Worm (Caenorhabditis elegans) whole organism, L2 larva: Measurements from ENCODE around the gene nlp-52.

ENCODE experiments used
- C34F6.9 ChIP-seq: fragments of 150-350 bp; optimal IDR thresholded peaks from 2 replicates; lab custom pipeline; 2014; ENCODE audit warnings: missing biosample characterization, missing genetic modification characterization
- F13H6.1 ChIP-seq: sonication (generic microtip); optimal IDR thresholded peaks from 2 replicates; lab custom pipeline; 2016; ENCODE audit warnings: missing genetic modification characterization, missing compliant biosample characterization
- R02D3.7 ChIP-seq: fragments of 150-350 bp; optimal IDR thresholded peaks from 2 replicates; lab custom pipeline; 2014; ENCODE audit warnings: missing biosample characterization, missing genetic modification characterization
- Y55F3AM.14 ChIP-seq: fragments of 200-800 bp; sonication (Bioruptor generic); optimal IDR thresholded peaks from 2 replicates; lab custom pipeline; 2018; ENCODE audit warnings: mild to moderate bottlenecking, missing genetic modification characterization, missing compliant biosample characterization
- ZK546.5 ChIP-seq: sonication (generic microtip); optimal IDR thresholded peaks from 2 replicates; lab custom pipeline; 2017; ENCODE audit warnings: missing biosample characterization, missing genetic modification characterization
- alr-1 ChIP-seq: fragments of 150-350 bp; optimal IDR thresholded peaks from 2 replicates; lab custom pipeline; 2014; ENCODE audit warnings: missing biosample characterization, missing genetic modification characterization
- aly-2 ChIP-seq: fragments of 150-350 bp; optimal IDR thresholded peaks from 2 replicates; lab custom pipeline; 2014; ENCODE audit warnings: missing biosample characterization, missing genetic modification characterization
- blmp-1 ChIP-seq: sonication (generic microtip); optimal IDR thresholded peaks from 2 replicates; lab custom pipeline; 2017; ENCODE audit warnings: missing genetic modification characterization, mild to moderate bottlenecking, missing compliant biosample characterization, antibody characterized with exemption, moderate library complexity; ENCODE audit not compliant: insufficient read depth
- ceh-16 ChIP-seq: fragments of 150-350 bp; optimal IDR thresholded peaks from 2 replicates; lab custom pipeline; 2014; ENCODE audit warnings: missing biosample characterization, missing genetic modification characterization
- ceh-82 ChIP-seq: fragments of 150-350 bp; optimal IDR thresholded peaks from 2 replicates; lab custom pipeline; 2014; ENCODE audit warnings: missing biosample characterization, missing genetic modification characterization
- crh-2 ChIP-seq: sonication (generic microtip); optimal IDR thresholded peaks from 2 replicates; lab custom pipeline; 2017; ENCODE audit warnings: missing biosample characterization, missing genetic modification characterization
- egl-27 ChIP-seq: sonication (generic microtip); optimal IDR thresholded peaks from 3 replicates; lab custom pipeline; 2017; ENCODE audit warnings: missing biosample characterization, missing genetic modification reagents, missing genetic modification characterization
- elt-1 ChIP-seq: fragments of 150-350 bp; optimal IDR thresholded peaks from 2 replicates; lab custom pipeline; 2014; ENCODE audit warnings: missing biosample characterization, missing genetic modification characterization
- elt-3 ChIP-seq: sonication (generic microtip); optimal IDR thresholded peaks from 2 replicates; lab custom pipeline; 2017; ENCODE audit warnings: missing biosample characterization, missing genetic modification characterization
- fos-1 ChIP-seq: fragments of 150-350 bp; optimal IDR thresholded peaks from 2 replicates; lab custom pipeline; 2014; ENCODE audit warnings: missing biosample characterization, missing genetic modification characterization
- lin-11 ChIP-seq: fragments of 150-350 bp; sonication (generic microtip); optimal IDR thresholded peaks from 2 replicates; lab custom pipeline; 2014; ENCODE audit warnings: missing biosample characterization, missing genetic modification characterization, inconsistent platforms, mixed read lengths
- lin-13 ChIP-seq: fragments of 150-350 bp; optimal IDR thresholded peaks from 2 replicates; lab custom pipeline; 2014; ENCODE audit warnings: missing biosample characterization, missing genetic modification reagents, missing genetic modification characterization
- mab-5 ChIP-seq: fragments of 150-350 bp; optimal IDR thresholded peaks from 2 replicates; lab custom pipeline; 2014; ENCODE audit warnings: missing biosample characterization, missing genetic modification characterization
- mbf-1 ChIP-seq: sonication (generic microtip); optimal IDR thresholded peaks from 2 replicates; lab custom pipeline; 2017; ENCODE audit warnings: missing biosample characterization, missing genetic modification characterization
- nhr-10 ChIP-seq: sonication (generic microtip); optimal IDR thresholded peaks from 2 replicates; lab custom pipeline; 2017; ENCODE audit warnings: missing biosample characterization, missing genetic modification characterization
- nhr-12 ChIP-seq: fragments of 150-350 bp; optimal IDR thresholded peaks from 2 replicates; lab custom pipeline; 2014; ENCODE audit warnings: missing biosample characterization, missing genetic modification characterization
- nhr-129 ChIP-seq: fragments of 150-350 bp; optimal IDR thresholded peaks from 2 replicates; lab custom pipeline; 2014; ENCODE audit warnings: missing biosample characterization, missing genetic modification characterization
- nhr-21 ChIP-seq: fragments of 150-350 bp; optimal IDR thresholded peaks from 2 replicates; lab custom pipeline; 2014; ENCODE audit warnings: missing biosample characterization, missing genetic modification characterization
- nhr-23 ChIP-seq: fragments of 150-350 bp; optimal IDR thresholded peaks from 2 replicates; lab custom pipeline; 2014; ENCODE audit warnings: missing biosample characterization, missing genetic modification reagents, missing genetic modification characterization
- nhr-237 ChIP-seq: fragments of 150-350 bp; optimal IDR thresholded peaks from 2 replicates; lab custom pipeline; 2014; ENCODE audit warnings: missing biosample characterization, missing genetic modification characterization
- nhr-25 ChIP-seq: fragments of 150-350 bp; sonication (generic microtip); optimal IDR thresholded peaks from 3 replicates; lab custom pipeline; 2014; ENCODE audit warnings: missing biosample characterization, missing genetic modification characterization
- nhr-6 ChIP-seq: fragments of 150-350 bp; optimal IDR thresholded peaks from 2 replicates; lab custom pipeline; 2014; ENCODE audit warnings: missing biosample characterization, missing genetic modification characterization
- nhr-77 ChIP-seq: fragments of 150-350 bp; optimal IDR thresholded peaks from 2 replicates; lab custom pipeline; 2014; ENCODE audit warnings: missing biosample characterization, missing genetic modification characterization
- peb-1 ChIP-seq: fragments of 150-350 bp; optimal IDR thresholded peaks from 2 replicates; lab custom pipeline; 2014; ENCODE audit warnings: missing biosample characterization, missing genetic modification characterization
- sem-4 ChIP-seq: fragments of 150-350 bp; optimal IDR thresholded peaks from 2 replicates; lab custom pipeline; 2014; ENCODE audit warnings: missing biosample characterization, missing genetic modification reagents, missing genetic modification characterization
- sma-3 ChIP-seq: sonication (generic microtip); optimal IDR thresholded peaks from 2 replicates; lab custom pipeline; 2016; ENCODE audit warnings: missing genetic modification reagents, missing genetic modification characterization, missing compliant biosample characterization
- snpc-4 ChIP-seq: fragments of 150-350 bp; optimal IDR thresholded peaks from 2 replicates; lab custom pipeline; 2014; ENCODE audit warnings: missing biosample characterization, missing genetic modification characterization
- unc-39 ChIP-seq: fragments of 150-350 bp; optimal IDR thresholded peaks from 2 replicates; lab custom pipeline; 2014; ENCODE audit warnings: missing biosample characterization, missing genetic modification characterization
- unc-55 ChIP-seq: fragments of 150-350 bp; sonication (generic microtip); optimal IDR thresholded peaks from 3 replicates; lab custom pipeline; 2014; ENCODE audit warnings: missing biosample characterization, missing genetic modification reagents, missing genetic modification characterization
- unc-62 ChIP-seq: fragments of 150-350 bp; optimal IDR thresholded peaks from 2 replicates; lab custom pipeline; 2014; ENCODE audit warnings: missing biosample characterization, missing genetic modification reagents, missing genetic modification characterization
- zag-1 ChIP-seq: fragments of 150-350 bp; optimal IDR thresholded peaks from 2 replicates; lab custom pipeline; 2014; ENCODE audit warnings: missing biosample characterization, missing genetic modification characterization
- ztf-1 ChIP-seq: fragments of 200-800 bp; sonication (Bioruptor generic); conservative IDR thresholded peaks from 2 replicates; pipeline ENCODE4 v1.3.6; 2022; ENCODE audit warnings: missing genetic modification characterization, missing compliant biosample characterization
- ztf-11 ChIP-seq: sonication (generic microtip); optimal IDR thresholded peaks from 2 replicates; lab custom pipeline; 2017; ENCODE audit warnings: missing biosample characterization, missing genetic modification characterization
- ztf-4 ChIP-seq: fragments of 150-350 bp; optimal IDR thresholded peaks from 2 replicates; lab custom pipeline; 2014; ENCODE audit warnings: missing biosample characterization, missing genetic modification characterization

The nlp-52 gene

ce11 chrIII:761476-761875 lies at the start of gene nlp-52:
TSS of gene nlp-52 (plus strand) at chrIII:761776.
- TF ChIP-seq nhr-10 (tag; lab: Kevin White, UChicago) = no peak
- no peak for TF ChIP-seq blmp-1 (tag; lab: Kevin White, UChicago)
- no peak for TF ChIP-seq C34F6.9
- no peak for TF ChIP-seq nhr-77 (tag; lab: Kevin White, UChicago)
- TF ChIP-seq nhr-23 (tag; lab: Kevin White, UChicago) = no peak
- no peak for TF ChIP-seq mab-5 (tag; lab: Kevin White, UChicago)
- no peak for TF ChIP-seq ztf-11
- TF ChIP-seq nhr-21 = no peak
- no peak for TF ChIP-seq ztf-1 (GFP tag; lab: Robert Waterston, UW)
- TF ChIP-seq nhr-129 (tag; lab: Kevin White, UChicago) = no peak
- no peak for TF ChIP-seq Y55F3AM.14 (GFP tag; lab: Kevin White, UChicago)
- TF ChIP-seq mbf-1 = no peak
- TF ChIP-seq peb-1 = no peak
- no peak for TF ChIP-seq sma-3 (GFP tag; lab: Kevin White, UChicago)
- no peak for TF ChIP-seq ceh-82 (tag; lab: Kevin White, UChicago)
- no peak for TF ChIP-seq elt-3 (tag; lab: Kevin White, UChicago)
- no peak for TF ChIP-seq unc-55 (GFP tag; lab: Kevin White, UChicago)

ce11 chrIII:724819-725218 lies 36.8 kb upstream of the nlp-52 start, which contains the start of gene flp-24:
TSS of gene flp-24 (plus strand) at chrIII:725119.
- no peak for TF ChIP-seq nhr-237 (tag; lab: Kevin White, UChicago)
- no peak for TF ChIP-seq C34F6.9
- TF ChIP-seq ztf-1 (GFP tag; lab: Robert Waterston, UW) = no peak
- TF ChIP-seq fos-1 (tag; lab: Kevin White, UChicago) = no peak
- TF ChIP-seq nhr-12 = no peak
- no peak for TF ChIP-seq sem-4
- TF ChIP-seq snpc-4 (tag; lab: Kevin White, UChicago) = no peak
- no peak for TF ChIP-seq R02D3.7 (tag; lab: Kevin White, UChicago)
- TF ChIP-seq zag-1 = no peak
- TF ChIP-seq alr-1 = no peak
- TF ChIP-seq ceh-16 (tag; lab: Kevin White, UChicago) = no peak
- TF ChIP-seq nhr-10 (tag; lab: Kevin White, UChicago) = no peak
- TF ChIP-seq unc-62 (GFP tag; lab: Kevin White, UChicago) = no peak

- TF ChIP-seq nhr-25 (no peak), aly-2 (tag; lab: Kevin White, UChicago) (no peak), unc-55 (GFP tag; lab: Kevin White, UChicago) (no peak), nhr-129 (tag; lab: Kevin White, UChicago) (no peak), ztf-1 (GFP tag; lab: Robert Waterston, UW) (no peak), ztf-11 (no peak), nhr-23 (tag; lab: Kevin White, UChicago) (no peak)
Observed at ce11 chrIII:728074-728473, 33.5 kb upstream of the nlp-52 start.

ce11 chrIII:728694-729093 lies 32.9 kb upstream of the nlp-52 start:
- TF ChIP-seq nhr-6 (tag; lab: Kevin White, UChicago) (no peak), mbf-1 (no peak), alr-1 (no peak), crh-2 (tag; lab: Kevin White, UChicago) (no peak), egl-27 (tag; lab: Kevin White, UChicago) (no peak), ceh-82 (tag; lab: Kevin White, UChicago) (no peak), ztf-11 (no peak), unc-39 (no peak), ztf-4 (tag; lab: Kevin White, UChicago) (no peak), fos-1 (tag; lab: Kevin White, UChicago) (no peak), lin-13 (no peak), ztf-1 (GFP tag; lab: Robert Waterston, UW) (no peak), snpc-4 (tag; lab: Kevin White, UChicago) (no peak), elt-1 (tag; lab: Kevin White, UChicago) (no peak), lin-11 (tag; lab: Kevin White, UChicago) (no peak), ZK546.5 (tag; lab: Kevin White, UChicago) (no peak), nhr-129 (tag; lab: Kevin White, UChicago) (no peak), nhr-237 (tag; lab: Kevin White, UChicago) (no peak), nhr-21 (no peak), F13H6.1 (tag; lab: Kevin White, UChicago) (no peak)
